Worm (Caenorhabditis elegans) whole organism, early embryonic: ENCODE measurements around the gene F09E5.11.

Experiments used
- ama-1 ChIP-seq: fragments of 150-350 bp; optimal IDR thresholded peaks from 2 replicates; lab custom pipeline; 2014
- ceh-13 ChIP-seq: fragments of 200-800 bp; sonication (Bioruptor generic); optimal IDR thresholded peaks from 2 replicates; lab custom pipeline; 2018; ENCODE audit warnings: mild to moderate bottlenecking, missing genetic modification characterization, missing compliant biosample characterization
- ceh-36 ChIP-seq: sonication (generic microtip); optimal IDR thresholded peaks from 2 replicates; lab custom pipeline; 2016; ENCODE audit warnings: missing genetic modification characterization, inconsistent platforms, missing compliant biosample characterization
- ets-7 ChIP-seq: sonication (generic microtip); optimal IDR thresholded peaks from 2 replicates; lab custom pipeline; 2016; ENCODE audit warnings: missing genotype, missing genetic modification characterization, missing compliant biosample characterization
- flt-1 ChIP-seq: fragments of 200-800 bp; sonication (Bioruptor generic); IDR thresholded peaks from 2 replicates; pipeline ENCODE4 v1.3.6; 2022; ENCODE audit warnings: missing genetic modification characterization, missing compliant biosample characterization
- hmg-4 ChIP-seq: fragments of 200-800 bp; sonication (Bioruptor generic); optimal IDR thresholded peaks from 2 replicates; lab custom pipeline; 2018; ENCODE audit warnings: mild to moderate bottlenecking, missing genetic modification characterization, missing compliant biosample characterization
- scrt-1 ChIP-seq: fragments of 200-800 bp; sonication (Bioruptor generic); IDR thresholded peaks from 2 replicates; pipeline ENCODE4 v1.3.6; 2022; ENCODE audit warnings: missing genetic modification characterization, missing compliant biosample characterization
- tbx-11 ChIP-seq: fragments of 200-800 bp; sonication (Bioruptor generic); IDR thresholded peaks from 2 replicates; pipeline ENCODE4 v1.3.6; 2022; ENCODE audit warnings: missing genetic modification characterization, missing compliant biosample characterization
- tra-4 ChIP-seq: sonication (generic microtip); optimal IDR thresholded peaks from 2 replicates; lab custom pipeline; 2017; ENCODE audit warnings: missing genetic modification characterization, missing compliant biosample characterization

- no peak for TF ChIP-seq ama-1 (lab: Kevin White, UChicago)
- TF ChIP-seq tra-4 (tag; lab: Kevin White, UChicago) = no peak
- no peak for TF ChIP-seq ceh-36 (tag; lab: Kevin White, UChicago)
- TF ChIP-seq scrt-1 (GFP tag; lab: Robert Waterston, UW) = no peak
- no peak for TF ChIP-seq hmg-4 (GFP tag; lab: Kevin White, UChicago)
- TF ChIP-seq ceh-13 (GFP tag; lab: Kevin White, UChicago) = no peak
- TF ChIP-seq flt-1 = no peak
- no peak for TF ChIP-seq ets-7 (tag; lab: Kevin White, UChicago)
- TF ChIP-seq tbx-11 = no peak
Observed at ce11 chrII:5355384-5355783, 2.6 kb downstream of the F09E5.11 start, which contains the start of gene srg-69.
